Fruit fly (Drosophila melanogaster): Measurements from ENCODE around the gene CG14879.

DNA sequence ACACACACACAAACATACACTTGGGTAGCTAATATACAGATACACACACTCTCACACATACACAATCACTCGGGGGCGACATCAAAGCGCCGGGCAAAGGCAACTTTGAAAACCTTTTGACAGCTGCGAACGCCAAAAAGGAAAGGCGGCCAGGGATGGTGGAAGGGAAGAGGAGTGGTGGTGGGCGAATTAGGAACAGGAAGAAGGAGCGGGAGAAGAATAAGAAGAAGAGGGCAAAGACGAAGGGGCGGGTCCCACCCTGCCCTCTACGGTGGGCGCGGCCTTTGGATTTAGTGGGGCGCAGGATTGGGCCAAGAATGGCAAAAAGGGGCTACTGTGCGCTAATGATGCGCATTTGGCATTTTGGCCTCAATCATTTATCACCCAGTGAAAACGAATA lies 47.5 kb upstream of the CG14879 start:
- TF ChIP-seq Vsx2 (GFP tag; optimal IDR thresholded peaks at IDR 0.05; ENCODE audit: partially characterized antibody) (no peak), CG9705 (GFP tag; optimal IDR thresholded peaks at IDR 0.05) (no peak), sage (GFP tag; optimal IDR thresholded peaks at IDR 0.05) (no peak), lola (GFP tag; optimal IDR thresholded peaks at IDR 0.05) (no peak), Hr83 (GFP tag; optimal IDR thresholded peaks at IDR 0.05; ENCODE audit: poor library complexity, severe bottlenecking) (no peak), psq (GFP tag; optimal IDR thresholded peaks at IDR 0.05) (no peak), jim (GFP tag; optimal IDR thresholded peaks at IDR 0.05) (no peak), CG32264 (GFP tag; optimal IDR thresholded peaks at IDR 0.05) (no peak), CrebA (GFP tag; optimal IDR thresholded peaks at IDR 0.05; ENCODE audit: borderline replicate concordance) (no peak), Hr78 (GFP tag; optimal IDR thresholded peaks at IDR 0.05) (no peak)
